Fruit fly (Drosophila melanogaster): Measurements from ENCODE around the gene CG4161.

Gene CG4161

DNA sequence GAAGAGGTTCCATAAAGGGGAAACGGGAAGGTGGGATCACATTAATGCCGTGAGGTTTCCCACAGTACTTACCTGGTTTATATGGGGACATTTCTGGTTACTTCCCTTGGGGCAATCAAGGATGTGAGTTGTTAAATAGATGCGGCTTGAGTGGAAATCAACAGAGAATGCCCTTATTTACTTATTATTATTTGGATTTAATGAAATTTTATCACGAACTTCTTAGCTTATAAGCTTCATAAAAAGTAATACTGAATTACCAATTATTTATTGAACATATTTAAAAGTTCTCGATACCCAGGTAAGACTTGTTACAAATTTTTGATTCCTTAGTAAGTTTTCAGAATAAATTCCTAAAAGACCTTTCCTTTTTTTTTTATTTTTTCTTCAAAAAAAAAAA, at the start of gene CG4161:
TSS of gene CG4161 (plus strand) at position 301 of the 400 bp plus-strand sequence.
- TF ChIP-seq sna (GFP tag; IDR thresholded peaks at IDR 0.05; ENCODE audit: partially characterized antibody) (no peak), Doc2 (GFP tag; IDR thresholded peaks at IDR 0.05) (no peak), al (GFP tag; IDR thresholded peaks at IDR 0.05) (no peak), tgo (GFP tag; IDR thresholded peaks at IDR 0.05) (no peak), scrt (GFP tag; optimal IDR thresholded peaks at IDR 0.05) (no peak), CG6813 (GFP tag; optimal IDR thresholded peaks at IDR 0.05) (no peak), z (GFP tag; IDR thresholded peaks at IDR 0.05) (no peak), CG34376 (GFP tag; optimal IDR thresholded peaks at IDR 0.05) (no peak), trem (tag; optimal IDR thresholded peaks at IDR 0.05) (no peak), Asciz (GFP tag; optimal IDR thresholded peaks at IDR 0.05) (no peak), nom (GFP tag; optimal IDR thresholded peaks at IDR 0.05) (no peak), lov (optimal IDR thresholded peaks at IDR 0.05) (no peak), lov (GFP tag; IDR thresholded peaks at IDR 0.05) (no peak), GATAe (GFP tag; conservative IDR thresholded peaks at IDR 0.05) (no peak), HHEX (GFP tag; optimal IDR thresholded peaks at IDR 0.05) (no peak), CG5180 (GFP tag; optimal IDR thresholded peaks at IDR 0.05) (no peak)

dm6 chr2L:15385340-15385739, 47.8 kb upstream of the CG4161 start:
- TF ChIP-seq schlank (tag; optimal IDR thresholded peaks at IDR 0.05) (no peak), bsh (GFP tag; optimal IDR thresholded peaks at IDR 0.05) (peak in 1 of 2 experiments; percentile 40), CG14710 (tag; optimal IDR thresholded peaks at IDR 0.05) (peak; percentile 13), CG10979 (tag; optimal IDR thresholded peaks at IDR 0.05) (peak; percentile 27), nerfin-2 (GFP tag; IDR thresholded peaks at IDR 0.05; ENCODE audit: partially characterized antibody) (no peak), CG15011 (GFP tag; optimal IDR thresholded peaks at IDR 0.05) (no peak), grau (tag; optimal IDR thresholded peaks at IDR 0.05) (no peak), CG17361 (GFP tag; IDR thresholded peaks at IDR 0.05) (0 out of 3 replicates have a peak, but pooled peaks have one; percentile 31), ro (GFP tag; IDR thresholded peaks at IDR 0.05) (no peak), dmrt11E (tag; optimal IDR thresholded peaks at IDR 0.05) (peak; percentile 39), YL-1 (GFP tag; optimal IDR thresholded peaks at IDR 0.05) (no peak), Hmx (GFP tag; optimal IDR thresholded peaks at IDR 0.05) (no peak), CG3163 (GFP tag; optimal IDR thresholded peaks at IDR 0.05) (no peak), lola (GFP tag; optimal IDR thresholded peaks at IDR 0.05) (peak in 1 of 3 experiments; percentile 27), CG10959 (GFP tag; IDR thresholded peaks at IDR 0.05) (no peak), CG11456 (GFP tag; IDR thresholded peaks at IDR 0.05) (no peak), CG18262 (tag; optimal IDR thresholded peaks at IDR 0.05) (peak; percentile 44), nom (GFP tag; optimal IDR thresholded peaks at IDR 0.05) (peak; percentile 12), knrl (GFP tag; IDR thresholded peaks at IDR 0.05; ENCODE audit: partially characterized antibody) (no peak), Hr3 (GFP tag; optimal IDR thresholded peaks at IDR 0.05) (no peak), CG2712 (tag; optimal IDR thresholded peaks at IDR 0.05) (peak; percentile 21), CG6254 (GFP tag; optimal IDR thresholded peaks at IDR 0.05) (no peak)

- TF ChIP-seq corto (GFP tag; optimal IDR thresholded peaks at IDR 0.05) (peak; percentile 52), dm (GFP tag; optimal IDR thresholded peaks at IDR 0.05) (no peak), CG10267 (tag; optimal IDR thresholded peaks at IDR 0.05) (peak; percentile 23), Antp (GFP tag; optimal IDR thresholded peaks at IDR 0.05) (no peak), CG4820 (GFP tag; optimal IDR thresholded peaks at IDR 0.05) (peak; percentile 15), CG2678 (tag; optimal IDR thresholded peaks at IDR 0.05) (peak; percentile 15), CG11504 (tag; optimal IDR thresholded peaks at IDR 0.05) (peak; percentile 9), trem (tag; optimal IDR thresholded peaks at IDR 0.05) (peak; percentile 21), pita (GFP tag; optimal IDR thresholded peaks at IDR 0.05) (no peak), CG12104 (GFP tag; optimal IDR thresholded peaks at IDR 0.05) (no peak), zfh1 (GFP tag; IDR thresholded peaks at IDR 0.05) (no peak), CG13424 (tag; optimal IDR thresholded peaks at IDR 0.05) (no peak), CG10979 (tag; optimal IDR thresholded peaks at IDR 0.05) (peak; percentile 54), CG15696 (tag; optimal IDR thresholded peaks at IDR 0.05) (peak; percentile 15), CG7839 (tag; optimal IDR thresholded peaks at IDR 0.05) (peak; percentile 12)
Observed at dm6 chr2L:15386075-15386474, 47.0 kb upstream of the CG4161 start.
